Fruit fly (Drosophila melanogaster): ENCODE measurements around the gene CG1951.

Gene CG1951

dm6 chr3R:29075631-29076398 lies 48.8 kb downstream of the CG1951 start:
- TF ChIP-seq Mnt (GFP tag; optimal IDR thresholded peaks at IDR 0.05) (no peak), cnc (optimal IDR thresholded peaks at IDR 0.05) (no peak), CG5204 (GFP tag; optimal IDR thresholded peaks at IDR 0.05) (no peak), CG14711 (tag; optimal IDR thresholded peaks at IDR 0.05) (no peak), CG33017 (tag; optimal IDR thresholded peaks at IDR 0.05) (no peak), CG7045 (GFP tag; optimal IDR thresholded peaks at IDR 0.05) (no peak)

DNA sequence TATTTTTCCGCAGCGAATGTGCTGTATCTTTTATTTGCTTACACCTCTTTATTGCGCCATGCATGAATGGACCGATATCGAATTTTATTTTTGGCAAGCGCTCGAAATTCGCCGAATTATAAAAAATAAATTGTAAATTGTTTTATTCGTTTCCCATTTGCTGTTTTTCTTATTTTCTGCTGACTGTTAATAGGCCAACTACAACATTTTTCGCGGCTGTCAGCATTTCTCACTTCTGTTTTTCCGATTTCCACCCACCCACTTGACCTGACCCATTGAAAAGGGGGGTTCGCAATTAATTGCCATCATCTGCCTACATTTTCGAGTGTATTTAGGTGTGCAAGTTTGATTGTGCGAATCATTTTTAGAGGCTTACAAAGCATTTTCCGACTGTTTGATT lies 49.6 kb downstream of the CG1951 start:
- TF ChIP-seq tj (GFP tag; optimal IDR thresholded peaks at IDR 0.05) (peak; percentile 92), CG14711 (tag; optimal IDR thresholded peaks at IDR 0.05) (no peak), bab1 (GFP tag; optimal IDR thresholded peaks at IDR 0.05) (no peak)

DNA sequence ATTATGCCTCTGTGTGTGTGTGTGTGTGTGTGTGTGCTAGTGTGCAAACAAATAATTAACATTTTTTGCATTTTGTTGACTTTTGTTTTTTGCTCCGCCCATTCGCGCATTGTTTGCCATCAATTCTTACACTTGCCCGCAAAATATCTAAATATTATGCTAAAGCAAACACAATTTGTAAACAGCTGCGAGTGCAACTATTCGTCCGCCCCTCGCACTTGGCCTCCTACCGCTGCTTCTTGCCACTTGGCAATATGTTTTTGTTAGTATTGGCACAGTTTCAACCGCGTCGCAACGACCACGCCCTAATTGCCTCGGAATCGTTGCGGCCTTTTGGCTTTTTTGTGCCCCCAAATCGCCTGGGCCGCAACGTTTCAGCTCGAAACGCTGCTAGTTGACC lies 50.5 kb downstream of the CG1951 start:
- TF ChIP-seq kay (GFP tag; ENCODE audit: borderline replicate concordance): peak; percentile 41
- TF ChIP-seq tj (GFP tag; optimal IDR thresholded peaks at IDR 0.05): peak; percentile 70
- no peak for TF ChIP-seq CG14711 (tag; optimal IDR thresholded peaks at IDR 0.05)
